Worm (Caenorhabditis elegans): ENCODE measurements around the gene cpna-1.

The cpna-1 gene

ce11 chrII:4186364-4186763, at the start of gene cpna-1:
Gene cpna-1, plus strand, starts transcription at chrII:4186664.
- TF ChIP-seq K12H6.12 (tag; optimal IDR thresholded peaks at IDR 0.05), result no peak
- no peak for TF ChIP-seq ztf-18 (tag; optimal IDR thresholded peaks at IDR 0.05)
- TF ChIP-seq madf-6 (GFP tag; IDR thresholded peaks at IDR 0.05), result no peak
- TF ChIP-seq F55B11.4 (tag; optimal IDR thresholded peaks at IDR 0.05; ENCODE audit: borderline replicate concordance, insufficient read depth), result no peak
- TF ChIP-seq aptf-3 (GFP tag; IDR thresholded peaks at IDR 0.05), result no peak
- TF ChIP-seq tbp1 (GFP tag; optimal IDR thresholded peaks at IDR 0.05), result no peak
- TF ChIP-seq egl-44 (GFP tag; IDR thresholded peaks at IDR 0.05), result no peak
- TF ChIP-seq ama-1 (optimal IDR thresholded peaks at IDR 0.05), result no peak
- TF ChIP-seq ama-1 (GFP tag; optimal IDR thresholded peaks at IDR 0.05), result no peak
- no peak for TF ChIP-seq lsl-1 (GFP tag; optimal IDR thresholded peaks at IDR 0.05)
- TF ChIP-seq snpc-4 (GFP tag; optimal IDR thresholded peaks at IDR 0.05), result no peak
- TF ChIP-seq snpc-4 (tag; optimal IDR thresholded peaks at IDR 0.05), result no peak

ce11 chrII:4146039-4146438, 40.4 kb upstream of the cpna-1 start, which contains the start of gene F56D3.1:
Gene F56D3.1, plus strand, starts transcription at chrII:4146339.
- no peak for TF ChIP-seq B0336.3 (GFP tag; IDR thresholded peaks at IDR 0.05)
- no peak for TF ChIP-seq hlh-26 (GFP tag; conservative IDR thresholded peaks at IDR 0.05)
- no peak for TF ChIP-seq bed-2 (GFP tag; IDR thresholded peaks at IDR 0.05)
- no peak for TF ChIP-seq ztf-28 (GFP tag; IDR thresholded peaks at IDR 0.05)
- no peak for TF ChIP-seq K12H6.12 (tag; optimal IDR thresholded peaks at IDR 0.05)
- no peak for TF ChIP-seq tlf-1 (GFP tag; optimal IDR thresholded peaks at IDR 0.05)
- no peak for TF ChIP-seq nhr-179 (tag; optimal IDR thresholded peaks at IDR 0.05)
- no peak for TF ChIP-seq Y67H2A.10 (GFP tag; conservative IDR thresholded peaks at IDR 0.05)
- TF ChIP-seq lin-40 (tag; optimal IDR thresholded peaks at IDR 0.05), result no peak
- no peak for TF ChIP-seq ceh-91 (GFP tag; IDR thresholded peaks at IDR 0.05)
- TF ChIP-seq aptf-3 (GFP tag; IDR thresholded peaks at IDR 0.05), result no peak

- TF ChIP-seq Y79H2A.3 (GFP tag; conservative IDR thresholded peaks at IDR 0.05) (no peak), hsf-1 (GFP tag; IDR thresholded peaks at IDR 0.05) (no peak), egl-44 (GFP tag; IDR thresholded peaks at IDR 0.05) (no peak), Y53G8AR.9 (GFP tag; conservative IDR thresholded peaks at IDR 0.05) (no peak), F57C9.4 (tag; optimal IDR thresholded peaks at IDR 0.05) (no peak), C06A6.2 (GFP tag; conservative IDR thresholded peaks at IDR 0.05) (no peak), ceh-40 (GFP tag; IDR thresholded peaks at IDR 0.05) (no peak), F57A8.1 (GFP tag; optimal IDR thresholded peaks at IDR 0.05) (no peak), C17E4.6 (GFP tag; IDR thresholded peaks at IDR 0.05) (no peak), ztf-3 (GFP tag; optimal IDR thresholded peaks at IDR 0.05) (no peak), rpc-1 (optimal IDR thresholded peaks at IDR 0.05) (no peak), rpc-1 (tag; optimal IDR thresholded peaks at IDR 0.05) (no peak), attf-3 (GFP tag; conservative IDR thresholded peaks at IDR 0.05) (no peak), F23B12.7 (tag; optimal IDR thresholded peaks at IDR 0.05; ENCODE audit: insufficient read depth) (no peak), cebp-2 (GFP tag; IDR thresholded peaks at IDR 0.05) (no peak), nhr-90 (tag; optimal IDR thresholded peaks at IDR 0.05) (no peak), B0261.1 (tag; optimal IDR thresholded peaks at IDR 0.05) (no peak), unc-62 (GFP tag; optimal IDR thresholded peaks at IDR 0.05) (no peak), sptf-2 (GFP tag; optimal IDR thresholded peaks at IDR 0.05) (no peak), ztf-18 (tag; optimal IDR thresholded peaks at IDR 0.05) (no peak), tlf-1 (GFP tag; optimal IDR thresholded peaks at IDR 0.05) (no peak)
Measured at ce11 chrII:4150211-4150610, 36.3 kb upstream of the cpna-1 start.

All from whole organism, young adult.